Worm (Caenorhabditis elegans): ENCODE measurements around the gene C01B9.1.
"Not testable (repeated sequence)": the region's sequence is repeated elsewhere in the genome, so short reads cannot be mapped to it uniquely, and the experiment has no call there.

The C01B9.1 gene

ce11 chrII:13818043-13818442 is 46.7 kb downstream of the C01B9.1 start, which contains the start of gene his-16:
TSS of gene his-16 (minus strand) at chrII:13818143.
- not testable (repeated sequence) for TF ChIP-seq ceh-36, hnd-1, aly-1 (tag; optimal IDR thresholded peaks at IDR 0.05)

- peak; percentile 65 for TF ChIP-seq pes-1 (GFP tag; IDR thresholded peaks at IDR 0.05)
Measured at ce11 chrII:13824570-13824969, 53.2 kb downstream of the C01B9.1 start.

ce11 chrII:13828597-13828996 is 57.2 kb downstream of the C01B9.1 start, which contains the start of gene his-42:
TSS of gene his-42 (minus strand) at chrII:13828697.
- no peak for TF ChIP-seq tra-4 (tag; optimal IDR thresholded peaks at IDR 0.05)
- TF ChIP-seq scrt-1 (GFP tag; IDR thresholded peaks at IDR 0.05) = no peak
- no peak for TF ChIP-seq flt-1 (GFP tag; IDR thresholded peaks at IDR 0.05)
- no peak for TF ChIP-seq ama-1 (optimal IDR thresholded peaks at IDR 0.05)
- no peak for TF ChIP-seq hmbx-1 (tag; optimal IDR thresholded peaks at IDR 0.05)
- no peak for TF ChIP-seq pes-1 (GFP tag; IDR thresholded peaks at IDR 0.05)
- no peak for TF ChIP-seq B0310.2 (tag; optimal IDR thresholded peaks at IDR 0.05)
- TF ChIP-seq hnd-1 (tag; optimal IDR thresholded peaks at IDR 0.05) = no peak
- TF ChIP-seq tbx-37 (GFP tag; conservative IDR thresholded peaks at IDR 0.05) = no peak
- TF ChIP-seq ceh-36 (tag; optimal IDR thresholded peaks at IDR 0.05) = no peak
- no peak for TF ChIP-seq ets-7 (tag; optimal IDR thresholded peaks at IDR 0.05)
- no peak for TF ChIP-seq sea-1 (GFP tag; conservative IDR thresholded peaks at IDR 0.05)
- TF ChIP-seq F13C5.2 (tag; optimal IDR thresholded peaks at IDR 0.05) = no peak
- TF ChIP-seq aly-1 (tag; optimal IDR thresholded peaks at IDR 0.05) = no peak
- TF ChIP-seq tbx-11 (GFP tag; IDR thresholded peaks at IDR 0.05) = no peak
- no peak for TF ChIP-seq hmg-4 (GFP tag; optimal IDR thresholded peaks at IDR 0.05)
